Worm (Caenorhabditis elegans): ENCODE measurements around the gene cyp-34A2.

ce11 chrV:15339363-15339762, 48.5 kb upstream of the cyp-34A2 start, which contains the start of gene clec-228:
- TF ChIP-seq nhr-10 (tag; optimal IDR thresholded peaks at IDR 0.05), result no peak
- TF ChIP-seq nhr-237 (tag; optimal IDR thresholded peaks at IDR 0.05), result no peak
- no peak for TF ChIP-seq ama-1 (optimal IDR thresholded peaks at IDR 0.05)
- no peak for TF ChIP-seq nhr-6 (tag; optimal IDR thresholded peaks at IDR 0.05)
- no peak for TF ChIP-seq nhr-12 (tag; optimal IDR thresholded peaks at IDR 0.05)
- no peak for TF ChIP-seq nhr-11 (tag; optimal IDR thresholded peaks at IDR 0.05)
- TF ChIP-seq ztf-11 (tag; optimal IDR thresholded peaks at IDR 0.05), result no peak
